Worm (Caenorhabditis elegans) whole organism, L1 larva: ENCODE measurements around the gene F44F4.3.
A peak's percentile ranks its signal among the peaks of the same experiment; 100 is the strongest.

Experiments used
- C34B4.2 ChIP-seq: sonication (generic microtip); optimal IDR thresholded peaks from 2 replicates; lab custom pipeline; 2017; ENCODE audit warnings: mild to moderate bottlenecking, missing genetic modification characterization, missing compliant biosample characterization
- F16B12.6 ChIP-seq: fragments of 150-350 bp; optimal IDR thresholded peaks from 2 replicates; lab custom pipeline; 2014; ENCODE audit warnings: missing biosample characterization, missing genetic modification characterization
- Y116A8C.19 ChIP-seq: sonication (generic microtip); optimal IDR thresholded peaks from 2 replicates; lab custom pipeline; 2016; ENCODE audit warnings: missing compliant biosample characterization, missing genetic modification characterization, borderline replicate concordance
- alr-1 ChIP-seq: fragments of 200-800 bp; sonication (Bioruptor generic); optimal IDR thresholded peaks from 2 replicates; lab custom pipeline; 2018; ENCODE audit warnings: borderline replicate concordance, mild to moderate bottlenecking, missing genetic modification characterization, missing compliant biosample characterization
- ama-1 ChIP-seq: fragments of 150-350 bp; optimal IDR thresholded peaks from 2 replicates; lab custom pipeline; 2014
- ceh-63 ChIP-seq: fragments of 200-800 bp; sonication (Bioruptor generic); optimal IDR thresholded peaks from 2 replicates; lab custom pipeline; 2018; ENCODE audit warnings: mild to moderate bottlenecking, missing genetic modification characterization, missing compliant biosample characterization
- ceh-90 ChIP-seq: sonication (generic microtip); optimal IDR thresholded peaks from 2 replicates; lab custom pipeline; 2016; ENCODE audit warnings: missing genetic modification characterization, missing compliant biosample characterization
- ces-1 ChIP-seq: fragments of 150-350 bp; optimal IDR thresholded peaks from 2 replicates; lab custom pipeline; 2014; ENCODE audit warnings: missing biosample characterization, missing genetic modification reagents, missing genetic modification characterization
- dpl-1 ChIP-seq, 3 experiments: fragments of 150-350 bp in 2 of 3; sonication (generic microtip) in 1 of 3; optimal IDR thresholded peaks; 2 replicates each; lab custom pipeline; 2014 to 2017; ENCODE audit warnings: missing biosample characterization in 3 of 3, missing genetic modification characterization in 3 of 3, missing genetic modification reagents in 3 of 3
- egl-13 ChIP-seq: sonication (generic microtip); optimal IDR thresholded peaks from 2 replicates; lab custom pipeline; 2016; ENCODE audit warnings: missing genotype, missing genetic modification reagents, missing genetic modification characterization, missing compliant biosample characterization
- egl-27 ChIP-seq, 2 experiments: fragments of 150-350 bp in 1 of 2; sonication (generic microtip); optimal IDR thresholded peaks; 3 replicates each; lab custom pipeline; 2017 to 2018; ENCODE audit warnings: missing biosample characterization in 2 of 2, missing genetic modification characterization in 2 of 2, missing genetic modification reagents in 2 of 2
- elt-2 ChIP-seq: sonication (generic microtip); optimal IDR thresholded peaks from 2 replicates; lab custom pipeline; 2016; ENCODE audit warnings: missing genetic modification characterization, mild to moderate bottlenecking, inconsistent platforms, missing compliant biosample characterization, missing genetic modification reagents
- elt-3 ChIP-seq, 6 experiments: fragments of 150-350 bp in 1 of 6; sonication (generic microtip); optimal IDR thresholded peaks; 2 replicates each; lab custom pipeline; 2017 to 2018; ENCODE audit warnings: missing biosample characterization in 6 of 6, missing genetic modification characterization in 6 of 6, inconsistent platforms in 1 of 6
- ets-5 ChIP-seq: fragments of 200-800 bp; sonication (Bioruptor generic); IDR thresholded peaks from 2 replicates; pipeline ENCODE4 v1.3.6; 2022; ENCODE audit warnings: missing genetic modification characterization, missing compliant biosample characterization
- fkh-4 ChIP-seq: sonication (generic microtip); optimal IDR thresholded peaks from 2 replicates; lab custom pipeline; 2016; ENCODE audit warnings: missing compliant biosample characterization, missing genetic modification characterization, borderline replicate concordance
- fkh-8 ChIP-seq: sonication (generic microtip); optimal IDR thresholded peaks from 2 replicates; lab custom pipeline; 2016; ENCODE audit warnings: mild to moderate bottlenecking, missing genetic modification characterization, missing compliant biosample characterization
- fos-1 ChIP-seq: fragments of 150-350 bp; optimal IDR thresholded peaks from 2 replicates; lab custom pipeline; 2014; ENCODE audit warnings: missing biosample characterization, missing genetic modification characterization
- grh-1 ChIP-seq: fragments of 200-800 bp; sonication (Bioruptor generic); IDR thresholded peaks from 2 replicates; pipeline ENCODE4 v1.3.6; 2022; ENCODE audit warnings: missing genetic modification reagents, missing genetic modification characterization, missing compliant biosample characterization
- hlh-17 ChIP-seq: fragments of 200-800 bp; sonication (Bioruptor generic); optimal IDR thresholded peaks from 2 replicates; lab custom pipeline; 2018; ENCODE audit warnings: missing genetic modification characterization, mild to moderate bottlenecking, missing compliant biosample characterization, moderate library complexity, borderline replicate concordance
- isw-1 ChIP-seq: fragments of 200-800 bp; sonication (Bioruptor generic); IDR thresholded peaks from 2 replicates; pipeline ENCODE4 v1.3.6; 2022; ENCODE audit warnings: missing genetic modification characterization, missing compliant biosample characterization
- jun-1 ChIP-seq: fragments of 150-350 bp; optimal IDR thresholded peaks from 2 replicates; lab custom pipeline; 2014; ENCODE audit warnings: missing biosample characterization, missing genetic modification reagents, missing genetic modification characterization
- lin-13 ChIP-seq: fragments of 150-350 bp; optimal IDR thresholded peaks from 2 replicates; lab custom pipeline; 2014; ENCODE audit warnings: missing biosample characterization, missing genetic modification reagents, missing genetic modification characterization
- lin-15B ChIP-seq: fragments of 150-350 bp; sonication (generic microtip); optimal IDR thresholded peaks from 3 replicates; lab custom pipeline; 2014; ENCODE audit warnings: missing biosample characterization, missing genetic modification characterization
- lin-35 ChIP-seq, 2 experiments: fragments of 150-350 bp; optimal IDR thresholded peaks; 2 replicates each; lab custom pipeline; 2014; ENCODE audit warnings: missing biosample characterization in 2 of 2, missing genetic modification characterization in 2 of 2, missing genetic modification reagents in 2 of 2
- lin-39 ChIP-seq: fragments of 150-350 bp; optimal IDR thresholded peaks from 2 replicates; lab custom pipeline; 2014; ENCODE audit warnings: missing biosample characterization, missing genetic modification reagents, missing genetic modification characterization
- mab-9 ChIP-seq: fragments of 200-800 bp; sonication (Bioruptor generic); IDR thresholded peaks from 2 replicates; pipeline ENCODE4 v1.3.6; 2022; ENCODE audit warnings: missing genetic modification reagents, missing genetic modification characterization, missing compliant biosample characterization
- nhr-11 ChIP-seq: fragments of 150-350 bp; optimal IDR thresholded peaks from 2 replicates; lab custom pipeline; 2014; ENCODE audit warnings: missing biosample characterization, missing genetic modification characterization
- nhr-19 ChIP-seq: fragments of 200-800 bp; sonication (Bioruptor generic); conservative IDR thresholded peaks from 2 replicates; pipeline ENCODE4 v1.3.6; 2022; ENCODE audit warnings: missing genetic modification characterization, missing compliant biosample characterization
- nhr-20 ChIP-seq: sonication (generic microtip); optimal IDR thresholded peaks from 2 replicates; lab custom pipeline; 2016; ENCODE audit warnings: mild to moderate bottlenecking, missing genetic modification characterization, missing compliant biosample characterization
- nhr-28 ChIP-seq: fragments of 150-350 bp; optimal IDR thresholded peaks from 2 replicates; lab custom pipeline; 2014; ENCODE audit warnings: missing biosample characterization, missing genetic modification characterization
- nhr-71 ChIP-seq: sonication (generic microtip); optimal IDR thresholded peaks from 2 replicates; lab custom pipeline; 2016; ENCODE audit warnings: mild to moderate bottlenecking, missing genetic modification characterization, moderate library complexity, missing compliant biosample characterization
- nhr-77 ChIP-seq: fragments of 150-350 bp; optimal IDR thresholded peaks from 2 replicates; lab custom pipeline; 2014; ENCODE audit warnings: missing biosample characterization, missing genetic modification characterization
- nhr-85 ChIP-seq: sonication (generic microtip); peaks from one replicate; lab custom pipeline; 2016; ENCODE audit warnings: missing genetic modification characterization, inconsistent platforms, missing compliant biosample characterization
- rnt-1 ChIP-seq: sonication (generic microtip); optimal IDR thresholded peaks from 2 replicates; lab custom pipeline; 2016; ENCODE audit warnings: mild to moderate bottlenecking, missing genetic modification characterization, moderate library complexity, missing compliant biosample characterization
- skn-1 ChIP-seq: fragments of 150-350 bp; optimal IDR thresholded peaks from 2 replicates; lab custom pipeline; 2014; ENCODE audit warnings: missing biosample characterization, missing genetic modification characterization
- sup-37 ChIP-seq: fragments of 200-800 bp; sonication (Bioruptor generic); optimal IDR thresholded peaks from 2 replicates; lab custom pipeline; 2018; ENCODE audit warnings: mild to moderate bottlenecking, missing genetic modification characterization, missing compliant biosample characterization
- swsn-7 ChIP-seq: sonication (generic microtip); optimal IDR thresholded peaks from 2 replicates; lab custom pipeline; 2016; ENCODE audit warnings: missing genetic modification characterization, missing compliant biosample characterization
- unc-62 ChIP-seq: fragments of 150-350 bp; optimal IDR thresholded peaks from 2 replicates; lab custom pipeline; 2014; ENCODE audit warnings: missing biosample characterization, missing genetic modification reagents, missing genetic modification characterization
- vab-15 ChIP-seq: sonication (generic microtip); optimal IDR thresholded peaks from 2 replicates; lab custom pipeline; 2017; ENCODE audit warnings: missing genotype, mild to moderate bottlenecking, missing genetic modification characterization, missing compliant biosample characterization
- zip-4 ChIP-seq: fragments of 200-800 bp; sonication (Bioruptor generic); optimal IDR thresholded peaks from 2 replicates; lab custom pipeline; 2018; ENCODE audit warnings: mild to moderate bottlenecking, missing genetic modification characterization, moderate library complexity, missing compliant biosample characterization
- ztf-11 ChIP-seq, 2 experiments: sonication (generic microtip); optimal IDR thresholded peaks; 2 replicates each; lab custom pipeline; 2016 to 2017; ENCODE audit warnings: missing genetic modification characterization in 2 of 2, missing biosample characterization in 1 of 2, missing compliant biosample characterization in 1 of 2
- ztf-4 ChIP-seq: fragments of 150-350 bp; optimal IDR thresholded peaks from 2 replicates; lab custom pipeline; 2014; ENCODE audit warnings: missing biosample characterization, missing genetic modification characterization

Gene F44F4.3

ce11 chrII:10861723-10862486 is 23.8 kb downstream of the F44F4.3 start (continued):
- TF ChIP-seq lin-15B (no peak), egl-27 (tag; optimal IDR thresholded peaks at IDR 0.05; lab: Kevin White, UChicago) (no peak), C34B4.2 (tag; lab: Kevin White, UChicago) (no peak), ztf-4 (tag; lab: Kevin White, UChicago) (no peak), unc-62 (GFP tag; lab: Kevin White, UChicago) (no peak), hlh-17 (GFP tag; lab: Kevin White, UChicago) (no peak), swsn-7 (no peak), ama-1 (lab: Kevin White, UChicago) (no peak), ceh-63 (GFP tag; lab: Kevin White, UChicago) (no peak), ets-5 (GFP tag; lab: Robert Waterston, UW) (no peak), fos-1 (tag; lab: Kevin White, UChicago) (no peak), nhr-19 (GFP tag; lab: Robert Waterston, UW) (no peak), mab-9 (GFP tag; lab: Robert Waterston, UW) (no peak), skn-1 (peak; percentile 43), ceh-90 (tag; lab: Kevin White, UChicago) (no peak), nhr-28 (tag; lab: Kevin White, UChicago) (no peak), grh-1 (GFP tag; lab: Robert Waterston, UW) (peak; percentile 62), isw-1 (GFP tag; lab: Robert Waterston, UW) (no peak), zip-4 (GFP tag; lab: Kevin White, UChicago) (no peak), ces-1 (GFP tag; lab: Kevin White, UChicago) (no peak), F16B12.6 (no peak), fkh-4 (tag; lab: Kevin White, UChicago) (no peak), sup-37 (no peak), dpl-1 (GFP tag; optimal IDR thresholded peaks at IDR 0.05; lab: Kevin White, UChicago) (peak in 1 of 3 experiments; percentile 1), egl-13 (no peak), elt-3 (tag; optimal IDR thresholded peaks at IDR 0.05; lab: Kevin White, UChicago) (no peak), nhr-11 (tag; lab: Kevin White, UChicago) (no peak), lin-39 (tag; lab: Kevin White, UChicago) (no peak), fkh-8 (tag; lab: Kevin White, UChicago) (no peak), alr-1 (tag; lab: Kevin White, UChicago) (no peak), rnt-1 (tag; lab: Kevin White, UChicago) (no peak), Y116A8C.19 (tag; lab: Kevin White, UChicago) (no peak)
- TF ChIP-seq, all 84 proteins: peak for 14

DNA sequence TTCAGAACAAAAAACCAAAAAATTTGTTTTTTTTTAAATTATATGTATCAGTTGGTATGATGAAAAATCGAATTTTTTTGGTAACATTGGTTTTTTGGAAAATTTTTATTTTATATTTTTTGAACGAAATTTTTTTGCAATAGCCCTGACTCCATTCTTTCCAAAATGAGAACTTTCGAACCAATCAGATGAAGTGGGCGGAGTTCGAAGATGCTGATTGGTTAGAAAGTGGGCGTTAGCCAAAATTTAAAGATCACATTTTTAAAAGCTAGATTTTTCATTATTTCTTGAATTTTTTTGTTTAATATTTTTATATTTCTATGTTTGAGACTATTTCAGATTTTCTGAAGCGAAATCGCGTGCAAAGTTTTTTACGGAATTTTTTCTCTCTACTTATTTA is 24.4 kb downstream of the F44F4.3 start:
- no peak for TF ChIP-seq nhr-77 (tag; lab: Kevin White, UChicago)
- TF ChIP-seq nhr-85 (tag; lab: Kevin White, UChicago) = peak; percentile 22
- TF ChIP-seq lin-13 (GFP tag; lab: Kevin White, UChicago) = no peak
- no peak for TF ChIP-seq jun-1 (tag; lab: Kevin White, UChicago)

DNA sequence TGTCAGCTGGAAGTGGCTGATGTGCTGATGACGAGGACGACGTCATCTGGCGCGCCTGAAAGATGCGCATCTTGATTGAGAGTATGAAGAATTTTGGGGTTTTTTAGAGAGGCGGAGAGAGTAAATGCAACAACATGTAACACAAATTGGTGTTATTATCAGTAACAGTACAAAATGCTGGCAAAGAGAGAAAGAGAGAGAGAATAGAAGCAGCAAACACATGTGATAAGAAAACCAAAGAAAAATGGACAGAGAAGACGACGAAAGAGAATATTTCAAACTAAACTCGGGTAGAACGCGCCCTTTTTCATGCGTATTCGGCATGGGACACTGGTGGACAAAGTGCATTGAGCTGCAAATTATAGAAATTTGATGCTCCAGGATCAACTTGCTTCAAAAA is 24.9 kb downstream of the F44F4.3 start, which contains the start of gene M106.3:
Gene M106.3, minus strand, starts transcription at position 70 of the 400 bp plus-strand sequence.
- TF ChIP-seq lin-35 (GFP tag; optimal IDR thresholded peaks at IDR 0.05; lab: Kevin White, UChicago) (peak in 1 of 2 experiments; percentile 47), nhr-71 (tag; lab: Kevin White, UChicago) (peak; percentile 18), ztf-11 (tag; optimal IDR thresholded peaks at IDR 0.05; lab: Kevin White, UChicago) (no peak), elt-2 (tag; lab: Kevin White, UChicago) (peak; percentile 37), nhr-20 (peak; percentile 30), vab-15 (tag; lab: Kevin White, UChicago) (no peak), grh-1 (GFP tag; lab: Robert Waterston, UW) (no peak), elt-3 (tag; optimal IDR thresholded peaks at IDR 0.05; lab: Kevin White, UChicago) (peak in 1 of 6 experiments; percentile 53)
- TF ChIP-seq, all 84 proteins: peak for 5
